Worm (Caenorhabditis elegans) whole organism, young adult: Measurements from ENCODE around the gene daf-41.

Source experiments
- D2030.7 ChIP-seq: fragments of 200-800 bp; sonication (Bioruptor generic); IDR thresholded peaks from 2 replicates; pipeline ENCODE4 v1.3.6; 2022; ENCODE audit warnings: missing genetic modification reagents, missing genetic modification characterization, missing compliant biosample characterization
- F57C9.4 ChIP-seq: sonication (generic microtip); optimal IDR thresholded peaks from 2 replicates; lab custom pipeline; 2017; ENCODE audit warnings: mild to moderate bottlenecking, missing genetic modification characterization, missing compliant biosample characterization
- K12H6.12 ChIP-seq: fragments of 200-800 bp; sonication (Bioruptor generic); optimal IDR thresholded peaks from 2 replicates; lab custom pipeline; 2018; ENCODE audit warnings: mild to moderate bottlenecking, missing genetic modification characterization, missing compliant biosample characterization
- ama-1 ChIP-seq, 3 experiments: fragments of 150-350 bp in 1 of 3; sonication (generic microtip) in 2 of 3; optimal IDR thresholded peaks; 2 replicates each; lab custom pipeline; 2014 to 2018; ENCODE audit warnings: missing biosample characterization in 2 of 3, missing genetic modification characterization in 2 of 3, missing genetic modification reagents in 2 of 3
- aptf-3 ChIP-seq: fragments of 200-800 bp; sonication (Bioruptor generic); IDR thresholded peaks from 2 replicates; pipeline ENCODE4 v1.3.6; 2022; ENCODE audit warnings: missing genetic modification characterization, missing compliant biosample characterization
- hlh-12 ChIP-seq: sonication (generic microtip); optimal IDR thresholded peaks from 2 replicates; lab custom pipeline; 2016; ENCODE audit warnings: missing genetic modification characterization, missing compliant biosample characterization
- lin-26 ChIP-seq: fragments of 200-800 bp; sonication (Bioruptor generic); IDR thresholded peaks from 2 replicates; pipeline ENCODE4 v1.3.6; 2022; ENCODE audit warnings: missing genetic modification reagents, missing genetic modification characterization, missing compliant biosample characterization
- lsl-1 ChIP-seq: fragments of 200-800 bp; sonication (Bioruptor generic); optimal IDR thresholded peaks from 2 replicates; lab custom pipeline; 2018; ENCODE audit warnings: mild to moderate bottlenecking, missing genetic modification characterization, moderate library complexity, missing compliant biosample characterization
- mcd-1 ChIP-seq: fragments of 200-800 bp; sonication (Bioruptor generic); IDR thresholded peaks from 2 replicates; pipeline ENCODE4 v1.3.6; 2022; ENCODE audit warnings: missing genetic modification reagents, missing genetic modification characterization, missing compliant biosample characterization
- repo-1 ChIP-seq: sonication (generic microtip); optimal IDR thresholded peaks from 2 replicates; lab custom pipeline; 2017; ENCODE audit warnings: mild to moderate bottlenecking, missing genetic modification characterization, missing compliant biosample characterization
- tlf-1 ChIP-seq: fragments of 200-800 bp; sonication (Bioruptor generic); optimal IDR thresholded peaks from 2 replicates; lab custom pipeline; 2018; ENCODE audit warnings: mild to moderate bottlenecking, missing genetic modification characterization, missing compliant biosample characterization
- unc-130 ChIP-seq: sonication (generic microtip); optimal IDR thresholded peaks from 2 replicates; lab custom pipeline; 2016; ENCODE audit warnings: missing genetic modification reagents, missing genetic modification characterization, missing compliant biosample characterization
- unc-62 ChIP-seq: fragments of 150-350 bp; optimal IDR thresholded peaks from 2 replicates; lab custom pipeline; 2014; ENCODE audit warnings: missing biosample characterization, missing genetic modification reagents, missing genetic modification characterization
- xnd-1 ChIP-seq: sonication (generic microtip); optimal IDR thresholded peaks from 2 replicates; lab custom pipeline; 2016; ENCODE audit warnings: missing genotype, missing genetic modification reagents, missing genetic modification characterization, missing compliant biosample characterization

ce11 chrIII:5286205-5286604, 11.6 kb upstream of the daf-41 start, which contains the start of gene ZC395.11:
- TF ChIP-seq K12H6.12 (no peak), lin-26 (no peak), unc-62 (GFP tag; lab: Kevin White, UChicago) (no peak), unc-130 (GFP tag; lab: Kevin White, UChicago) (no peak), tlf-1 (GFP tag; lab: Kevin White, UChicago) (no peak), D2030.7 (GFP tag; lab: Robert Waterston, UW) (no peak), mcd-1 (no peak), repo-1 (tag; lab: Kevin White, UChicago) (no peak), lsl-1 (GFP tag; lab: Kevin White, UChicago) (no peak), hlh-12 (no peak), ama-1 (optimal IDR thresholded peaks at IDR 0.05; lab: Kevin White, UChicago) (no peak), ama-1 (GFP tag; optimal IDR thresholded peaks at IDR 0.05; lab: Kevin White, UChicago) (no peak), aptf-3 (GFP tag; lab: Robert Waterston, UW) (no peak), F57C9.4 (tag; lab: Kevin White, UChicago) (no peak), xnd-1 (no peak)
